Fruit fly (Drosophila melanogaster): ENCODE measurements around the gene PDZ-GEF.

Gene PDZ-GEF

dm6 chr2L:6356686-6357362 lies 33.3 kb downstream of the PDZ-GEF start (continued):
- TF ChIP-seq CG1602 (GFP tag; optimal IDR thresholded peaks at IDR 0.05) (peak; percentile 21), CG7271 (tag; optimal IDR thresholded peaks at IDR 0.05) (peak; percentile 42), Asciz (GFP tag; optimal IDR thresholded peaks at IDR 0.05) (peak; percentile 44), bcd (GFP tag; optimal IDR thresholded peaks at IDR 0.05) (peak; percentile 39), CG14860 (GFP tag; IDR thresholded peaks at IDR 0.05; ENCODE audit: partially characterized antibody) (no peak), crp (GFP tag; optimal IDR thresholded peaks at IDR 0.05) (no peak), Dp (GFP tag; optimal IDR thresholded peaks at IDR 0.05) (no peak), gsb-n (tag; optimal IDR thresholded peaks at IDR 0.05) (peak; percentile 28), CG17328 (GFP tag; IDR thresholded peaks at IDR 0.05) (peak; percentile 55), CG12219 (GFP tag; optimal IDR thresholded peaks at IDR 0.05) (peak; percentile 32), B-H2 (GFP tag; optimal IDR thresholded peaks at IDR 0.05) (peak; percentile 14), tap (tag; optimal IDR thresholded peaks at IDR 0.05) (peak; percentile 33), CG2875 (GFP tag; optimal IDR thresholded peaks at IDR 0.05) (peak; percentile 48), lmd (GFP tag; IDR thresholded peaks at IDR 0.05) (peak; percentile 40; the same call in 1 of the 2 replicates), trem (tag; optimal IDR thresholded peaks at IDR 0.05) (peak; percentile 46), Jarid2 (GFP tag; optimal IDR thresholded peaks at IDR 0.05) (peak; percentile 25), Lhr (GFP tag; optimal IDR thresholded peaks at IDR 0.05) (peak; percentile 45), vvl (GFP tag; IDR thresholded peaks at IDR 0.05) (peak; percentile 29; the same call in 1 of the 2 replicates), nmo (GFP tag; optimal IDR thresholded peaks at IDR 0.05) (peak; percentile 39), CG10147 (GFP tag; optimal IDR thresholded peaks at IDR 0.05) (no peak), CG17361 (GFP tag; IDR thresholded peaks at IDR 0.05) (peak; percentile 68; the same call in 2 of the 3 replicates), H2.0 (GFP tag; IDR thresholded peaks at IDR 0.05) (peak; percentile 24; the same call in 1 of the 2 replicates), Blimp-1 (GFP tag; optimal IDR thresholded peaks at IDR 0.05) (peak; percentile 56), sc (optimal IDR thresholded peaks at IDR 0.05) (no peak), sc (GFP tag; optimal IDR thresholded peaks at IDR 0.05) (peak; percentile 5), tgo (GFP tag; IDR thresholded peaks at IDR 0.05) (no peak), nerfin-2 (GFP tag; IDR thresholded peaks at IDR 0.05; ENCODE audit: partially characterized antibody) (no peak), bbx (GFP tag; IDR thresholded peaks at IDR 0.05; ENCODE audit: partially characterized antibody) (peak; percentile 22; the same call in 1 of the 2 replicates), CG11695 (GFP tag; IDR thresholded peaks at IDR 0.05) (0 out of 3 replicates have a peak, but pooled peaks have one; percentile 20), Fer1 (GFP tag; optimal IDR thresholded peaks at IDR 0.05) (peak; percentile 72), zfh1 (GFP tag; IDR thresholded peaks at IDR 0.05) (peak; percentile 69; the same call in 2 of the 3 replicates), Mrtf (GFP tag; IDR thresholded peaks at IDR 0.05) (peak; percentile 22; the same call in 1 of the 3 replicates), CG1832 (GFP tag; optimal IDR thresholded peaks at IDR 0.05) (no peak), CG31441 (GFP tag; IDR thresholded peaks at IDR 0.05) (peak; percentile 65), cas (GFP tag; IDR thresholded peaks at IDR 0.05) (no peak), sug (tag; optimal IDR thresholded peaks at IDR 0.05) (peak; percentile 34), CG11456 (GFP tag; IDR thresholded peaks at IDR 0.05) (0 out of 3 replicates have a peak, but pooled peaks have one; percentile 57), phol (tag; optimal IDR thresholded peaks at IDR 0.05) (peak; percentile 57), YL-1 (GFP tag; optimal IDR thresholded peaks at IDR 0.05) (no peak), Fer3 (tag; optimal IDR thresholded peaks at IDR 0.05) (peak; percentile 49), CG7987 (GFP tag; optimal IDR thresholded peaks at IDR 0.05) (peak; percentile 77), sob (GFP tag; IDR thresholded peaks at IDR 0.05) (peak; percentile 61), slbo (GFP tag; IDR thresholded peaks at IDR 0.05) (peak; percentile 28), ci (GFP tag; IDR thresholded peaks at IDR 0.05) (peak; percentile 85; the same call in 2 of the 3 replicates), CG17359 (tag; optimal IDR thresholded peaks at IDR 0.05) (peak; percentile 59), CG2199 (GFP tag; IDR thresholded peaks at IDR 0.05) (no peak), Hr78 (GFP tag; optimal IDR thresholded peaks at IDR 0.05) (no peak), CG1024 (GFP tag; IDR thresholded peaks at IDR 0.05) (peak; percentile 55; the same call in 1 of the 2 replicates)

Measured in whole organism, embryonic.